Fruit fly (Drosophila melanogaster) S2 (cell line): Measurements from ENCODE around the gene spz4.

Experiments
- CG8478 ChIP-seq: fragments of >200 bp; optimal IDR thresholded peaks from 2 replicates; lab custom pipeline; 2018
- CTCF ChIP-seq, 2 experiments: fragments of >200 bp; optimal IDR thresholded peaks; 2 replicates each; lab custom pipeline; 2018

- TF ChIP-seq CG8478 (lab: Kevin White, UChicago) (no peak), CTCF (optimal IDR thresholded peaks at IDR 0.05; lab: Kevin White, UChicago) (no peak)
Observed at dm6 chr2L:11471979-11472514, 29.5 kb upstream of the spz4 start.
